Worm (Caenorhabditis elegans) whole organism, young adult: ENCODE data around the gene tbg-1.

Experiments
- B0019.2 ChIP-seq: fragments of 200-800 bp; sonication (Bioruptor generic); conservative IDR thresholded peaks from 2 replicates; pipeline ENCODE4 v1.3.6; 2022; ENCODE audit warnings: missing genetic modification reagents, missing genetic modification characterization, missing compliant biosample characterization
- B0336.3 ChIP-seq: fragments of 200-800 bp; sonication (Bioruptor generic); IDR thresholded peaks from 2 replicates; pipeline ENCODE4 v1.3.6; 2022; ENCODE audit warnings: missing genetic modification characterization, missing compliant biosample characterization
- C17E4.6 ChIP-seq: fragments of 200-800 bp; sonication (Bioruptor generic); IDR thresholded peaks from 2 replicates; pipeline ENCODE4 v1.3.6; 2022; ENCODE audit warnings: missing genetic modification reagents, missing genetic modification characterization, missing compliant biosample characterization
- F52B5.7 ChIP-seq: sonication (generic microtip); optimal IDR thresholded peaks from 2 replicates; lab custom pipeline; 2016; ENCODE audit warnings: mild to moderate bottlenecking, missing genetic modification characterization, missing compliant biosample characterization
- Y53F4B.3 ChIP-seq: fragments of 200-800 bp; sonication (Bioruptor generic); IDR thresholded peaks from 2 replicates; pipeline ENCODE4 v1.3.6; 2022; ENCODE audit warnings: missing genetic modification reagents, missing genetic modification characterization, missing compliant biosample characterization
- Y79H2A.3 ChIP-seq: fragments of 200-800 bp; sonication (Bioruptor generic); conservative IDR thresholded peaks from 2 replicates; pipeline ENCODE4 v1.3.6; 2022; ENCODE audit warnings: missing genetic modification reagents, missing genetic modification characterization, missing compliant biosample characterization
- aptf-2 ChIP-seq: fragments of 200-800 bp; sonication (Bioruptor generic); conservative IDR thresholded peaks from 2 replicates; pipeline ENCODE4 v1.3.6; 2022; ENCODE audit warnings: missing genetic modification reagents, missing genetic modification characterization, missing compliant biosample characterization
- athp-1 ChIP-seq: sonication (generic microtip); optimal IDR thresholded peaks from 2 replicates; lab custom pipeline; 2017; ENCODE audit warnings: mild to moderate bottlenecking, missing genetic modification characterization, missing compliant biosample characterization
- attf-6 ChIP-seq: fragments of 200-800 bp; sonication (Bioruptor generic); IDR thresholded peaks from 2 replicates; pipeline ENCODE4 v1.3.6; 2022; ENCODE audit warnings: missing genetic modification reagents, missing genetic modification characterization, missing compliant biosample characterization
- bed-1 ChIP-seq: fragments of 200-800 bp; sonication (Bioruptor generic); IDR thresholded peaks from 2 replicates; pipeline ENCODE4 v1.3.6; 2022; ENCODE audit warnings: missing genetic modification reagents, missing genetic modification characterization, missing compliant biosample characterization
- bed-2 ChIP-seq: fragments of 200-800 bp; sonication (Bioruptor generic); IDR thresholded peaks from 2 replicates; pipeline ENCODE4 v1.3.6; 2022; ENCODE audit warnings: missing genetic modification reagents, missing genetic modification characterization, missing compliant biosample characterization
- ccch-3 ChIP-seq: fragments of 200-800 bp; sonication (Bioruptor generic); optimal IDR thresholded peaks from 2 replicates; lab custom pipeline; 2018; ENCODE audit warnings: mild to moderate bottlenecking, missing genetic modification characterization, missing compliant biosample characterization
- ceh-100 ChIP-seq: fragments of 200-800 bp; sonication (Bioruptor generic); IDR thresholded peaks from 2 replicates; pipeline ENCODE4 v1.3.6; 2022; ENCODE audit warnings: missing genetic modification reagents, missing genetic modification characterization, missing compliant biosample characterization
- ceh-27 ChIP-seq: fragments of 200-800 bp; sonication (Bioruptor generic); optimal IDR thresholded peaks from 2 replicates; lab custom pipeline; 2018; ENCODE audit warnings: mild to moderate bottlenecking, missing genetic modification characterization, moderate library complexity, missing compliant biosample characterization
- ceh-58 ChIP-seq: fragments of 200-800 bp; sonication (Bioruptor generic); IDR thresholded peaks from 2 replicates; pipeline ENCODE4 v1.3.6; 2022; ENCODE audit warnings: missing genetic modification characterization, missing compliant biosample characterization
- chd-7 ChIP-seq: sonication (generic microtip); optimal IDR thresholded peaks from 2 replicates; lab custom pipeline; 2016; ENCODE audit warnings: mild to moderate bottlenecking, missing genetic modification characterization, moderate library complexity, missing compliant biosample characterization
- dox-1 ChIP-seq: fragments of 200-800 bp; sonication (Bioruptor generic); IDR thresholded peaks from 2 replicates; pipeline ENCODE4 v1.3.6; 2022; ENCODE audit warnings: missing genetic modification reagents, missing genetic modification characterization, missing compliant biosample characterization
- hmg-1.2 ChIP-seq: fragments of 200-800 bp; sonication (Bioruptor generic); IDR thresholded peaks from 2 replicates; pipeline ENCODE4 v1.3.6; 2022; ENCODE audit warnings: missing genetic modification reagents, missing genetic modification characterization, missing compliant biosample characterization
- hmg-20 ChIP-seq: fragments of 200-800 bp; sonication (Bioruptor generic); IDR thresholded peaks from 2 replicates; pipeline ENCODE4 v1.3.6; 2022; ENCODE audit warnings: missing genetic modification reagents, missing genetic modification characterization, missing compliant biosample characterization
- hsf-1 ChIP-seq: fragments of 200-800 bp; sonication (Bioruptor generic); IDR thresholded peaks from 2 replicates; pipeline ENCODE4 v1.3.6; 2022; ENCODE audit warnings: missing genetic modification reagents, missing genetic modification characterization, missing compliant biosample characterization
- lin-35 ChIP-seq, 3 experiments: fragments of 150-350 bp in 2 of 3; sonication (generic microtip) in 1 of 3; optimal IDR thresholded peaks; 2 replicates each; lab custom pipeline; 2014 to 2018; ENCODE audit warnings: missing biosample characterization in 3 of 3, missing genetic modification characterization in 3 of 3, missing genetic modification reagents in 3 of 3
- lin-40 ChIP-seq: sonication (generic microtip); optimal IDR thresholded peaks from 2 replicates; lab custom pipeline; 2016; ENCODE audit warnings: missing genetic modification characterization, mild to moderate bottlenecking, missing compliant biosample characterization, missing genotype, missing genetic modification reagents
- lsl-1 ChIP-seq: fragments of 200-800 bp; sonication (Bioruptor generic); optimal IDR thresholded peaks from 2 replicates; lab custom pipeline; 2018; ENCODE audit warnings: mild to moderate bottlenecking, missing genetic modification characterization, moderate library complexity, missing compliant biosample characterization
- lsy-27 ChIP-seq: sonication (generic microtip); optimal IDR thresholded peaks from 2 replicates; lab custom pipeline; 2017; ENCODE audit warnings: missing genetic modification characterization, mild to moderate bottlenecking, missing compliant biosample characterization, antibody characterized with exemption, missing genotype, borderline replicate concordance; ENCODE audit not compliant: insufficient read depth
- mxl-1 ChIP-seq: sonication (generic microtip); optimal IDR thresholded peaks from 2 replicates; lab custom pipeline; 2016; ENCODE audit warnings: missing genetic modification characterization, missing compliant biosample characterization
- nhr-120 ChIP-seq: fragments of 200-800 bp; sonication (Bioruptor generic); IDR thresholded peaks from 2 replicates; pipeline ENCODE4 v1.3.6; 2022; ENCODE audit warnings: missing genetic modification characterization, missing compliant biosample characterization
- nhr-179 ChIP-seq: sonication (generic microtip); optimal IDR thresholded peaks from 2 replicates; lab custom pipeline; 2016; ENCODE audit warnings: mild to moderate bottlenecking, missing genetic modification characterization, missing compliant biosample characterization
- nhr-80 ChIP-seq: sonication (generic microtip); optimal IDR thresholded peaks from 2 replicates; lab custom pipeline; 2016; ENCODE audit warnings: missing genetic modification characterization, missing compliant biosample characterization
- nhr-90 ChIP-seq: sonication (generic microtip); optimal IDR thresholded peaks from 2 replicates; lab custom pipeline; 2016; ENCODE audit warnings: missing genotype, mild to moderate bottlenecking, missing genetic modification characterization, missing compliant biosample characterization
- pha-4 ChIP-seq: fragments of 150-350 bp; sonication (generic microtip); optimal IDR thresholded peaks from 2 replicates; lab custom pipeline; 2014; ENCODE audit warnings: missing biosample characterization, missing genetic modification reagents, missing genetic modification characterization
- rpc-1 ChIP-seq, 2 experiments: fragments of 150-350 bp in 1 of 2; sonication (generic microtip) in 1 of 2; optimal IDR thresholded peaks; 2 replicates each; lab custom pipeline; 2014 to 2018; ENCODE audit warnings: missing biosample characterization in 1 of 2, missing genetic modification characterization in 1 of 2, missing genetic modification reagents in 1 of 2, missing genotype in 1 of 2
- snpc-1.3 ChIP-seq: sonication (generic microtip); optimal IDR thresholded peaks from 2 replicates; lab custom pipeline; 2017; ENCODE audit warnings: missing genetic modification characterization, mild to moderate bottlenecking, missing compliant biosample characterization, antibody characterized with exemption, moderate library complexity, missing genotype, missing genetic modification reagents; ENCODE audit not compliant: insufficient read depth
- snpc-4 ChIP-seq, 5 experiments: fragments of 150-350 bp in 1 of 5; sonication (generic microtip) in 4 of 5; optimal IDR thresholded peaks; 2 replicates each; lab custom pipeline; 2014 to 2018; ENCODE audit warnings: missing genetic modification characterization in 5 of 5, missing biosample characterization in 3 of 5, antibody characterized with exemption in 2 of 5, mild to moderate bottlenecking in 2 of 5, missing compliant biosample characterization in 2 of 5, missing genotype in 2 of 5, moderate library complexity in 2 of 5, missing genetic modification reagents in 1 of 5
- tbp1 ChIP-seq: fragments of 200-800 bp; sonication (Bioruptor generic); optimal IDR thresholded peaks from 2 replicates; lab custom pipeline; 2018; ENCODE audit warnings: mild to moderate bottlenecking, missing genetic modification characterization, missing compliant biosample characterization
- tlf-1 ChIP-seq: fragments of 200-800 bp; sonication (Bioruptor generic); optimal IDR thresholded peaks from 2 replicates; lab custom pipeline; 2018; ENCODE audit warnings: mild to moderate bottlenecking, missing genetic modification characterization, missing compliant biosample characterization
- unc-62 ChIP-seq: fragments of 150-350 bp; optimal IDR thresholded peaks from 2 replicates; lab custom pipeline; 2014; ENCODE audit warnings: missing biosample characterization, missing genetic modification reagents, missing genetic modification characterization
- xnd-1 ChIP-seq: sonication (generic microtip); optimal IDR thresholded peaks from 2 replicates; lab custom pipeline; 2016; ENCODE audit warnings: missing genotype, missing genetic modification reagents, missing genetic modification characterization, missing compliant biosample characterization
- zfh-2 ChIP-seq: fragments of 200-800 bp; sonication (Bioruptor generic); conservative IDR thresholded peaks from 2 replicates; pipeline ENCODE4 v1.3.6; 2022; ENCODE audit warnings: missing genetic modification reagents, missing genetic modification characterization, missing compliant biosample characterization
- zim-3 ChIP-seq: sonication (generic microtip); optimal IDR thresholded peaks from 2 replicates; lab custom pipeline; 2017; ENCODE audit warnings: mild to moderate bottlenecking, missing genetic modification characterization, moderate library complexity, missing compliant biosample characterization
- ztf-18 ChIP-seq: sonication (generic microtip); optimal IDR thresholded peaks from 2 replicates; lab custom pipeline; 2016; ENCODE audit warnings: missing genotype, mild to moderate bottlenecking, missing genetic modification characterization, missing compliant biosample characterization
- ztf-22 ChIP-seq: fragments of 200-800 bp; sonication (Bioruptor generic); optimal IDR thresholded peaks from 2 replicates; lab custom pipeline; 2018; ENCODE audit warnings: mild to moderate bottlenecking, missing genetic modification characterization, moderate library complexity, missing compliant biosample characterization
- ztf-26 ChIP-seq: sonication (generic microtip); optimal IDR thresholded peaks from 2 replicates; lab custom pipeline; 2017; ENCODE audit warnings: missing genetic modification characterization, missing compliant biosample characterization
- ztf-6 ChIP-seq: fragments of 200-800 bp; sonication (Bioruptor generic); IDR thresholded peaks from 2 replicates; pipeline ENCODE4 v1.3.6; 2022; ENCODE audit warnings: missing genetic modification reagents, missing genetic modification characterization, missing compliant biosample characterization

tbg-1 gene

ce11 chrIII:9629054-9629453 lies at the start of gene tbg-1:
Gene tbg-1, minus strand, starts transcription at chrIII:9629154.
- TF ChIP-seq Y79H2A.3, result no peak
- TF ChIP-seq Y53F4B.3, result no peak
- no peak for TF ChIP-seq dox-1 (GFP tag; lab: Robert Waterston, UW)
- TF ChIP-seq lsl-1 (GFP tag; lab: Kevin White, UChicago), result no peak
- no peak for TF ChIP-seq F52B5.7 (tag; lab: Kevin White, UChicago)
- TF ChIP-seq ceh-58 (GFP tag; lab: Robert Waterston, UW), result no peak
- no peak for TF ChIP-seq nhr-120 (GFP tag; lab: Robert Waterston, UW)
- TF ChIP-seq hmg-20 (GFP tag; lab: Robert Waterston, UW), result no peak

- TF ChIP-seq tlf-1 (GFP tag; lab: Kevin White, UChicago) (no peak), ceh-27 (GFP tag; lab: Kevin White, UChicago) (no peak), snpc-1.3 (no peak), athp-1 (tag; lab: Kevin White, UChicago) (no peak), lsy-27 (tag; lab: Kevin White, UChicago) (no peak), nhr-80 (no peak), B0336.3 (GFP tag; lab: Robert Waterston, UW) (no peak), hmg-1.2 (GFP tag; lab: Robert Waterston, UW) (no peak)
These were observed 40.6 kb upstream of the tbg-1 start for ce11 chrIII:9669546-9669945.

DNA sequence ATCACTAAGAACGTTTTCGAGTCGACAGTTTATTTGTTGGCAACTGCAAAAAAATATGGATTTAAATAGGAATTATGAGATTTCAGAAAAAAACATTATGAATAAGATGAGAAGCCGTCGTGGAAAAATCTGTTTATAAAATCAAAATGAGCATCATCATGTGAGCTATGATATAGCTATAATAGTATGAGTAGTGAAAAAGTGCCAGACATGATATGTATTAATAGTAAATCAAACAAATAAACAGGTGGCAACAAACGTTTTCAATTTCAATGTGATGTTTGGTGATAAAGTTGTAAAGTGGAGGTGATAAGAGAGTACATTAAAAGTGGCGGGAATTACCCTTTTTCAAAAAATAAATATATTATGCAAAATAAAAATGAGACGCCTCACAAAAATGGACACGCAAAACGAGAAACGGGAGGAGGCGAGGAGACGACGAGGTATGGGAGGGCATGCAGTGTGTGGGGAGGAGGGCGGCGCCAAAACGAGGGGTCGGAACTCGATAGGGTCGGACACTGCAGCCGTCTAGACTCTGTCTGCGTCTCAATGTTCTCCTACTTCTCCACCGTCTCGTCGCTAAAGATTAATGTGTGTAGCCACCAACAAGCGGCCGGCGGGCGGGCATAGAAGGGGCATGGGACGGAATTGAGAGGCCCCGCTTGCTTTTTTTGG lies 38.8 kb upstream of the tbg-1 start, which contains the start of gene C07A9.9:
TSS of gene C07A9.9 (minus strand) at position 51 of the 675 bp plus-strand sequence.
- no peak for TF ChIP-seq ceh-100 (GFP tag; lab: Robert Waterston, UW)
- TF ChIP-seq zim-3, result no peak
- no peak for TF ChIP-seq ztf-22 (GFP tag; lab: Kevin White, UChicago)
- TF ChIP-seq attf-6, result no peak
- TF ChIP-seq C17E4.6 (GFP tag; lab: Robert Waterston, UW), result no peak
- TF ChIP-seq lin-35 (GFP tag; optimal IDR thresholded peaks at IDR 0.05; lab: Kevin White, UChicago), result peak in 1 of 3 experiments; percentile 61
- TF ChIP-seq nhr-179 (tag; lab: Kevin White, UChicago), result no peak
- TF ChIP-seq pha-4 (tag; lab: Kevin White, UChicago), result no peak
- no peak for TF ChIP-seq bed-2 (GFP tag; lab: Robert Waterston, UW)
- no peak for TF ChIP-seq hsf-1
- no peak for TF ChIP-seq aptf-2 (GFP tag; lab: Robert Waterston, UW)
- no peak for TF ChIP-seq athp-1 (tag; lab: Kevin White, UChicago)
- TF ChIP-seq tlf-1 (GFP tag; lab: Kevin White, UChicago), result no peak
- TF ChIP-seq tbp1, result no peak
- TF ChIP-seq unc-62 (GFP tag; lab: Kevin White, UChicago), result no peak
- TF ChIP-seq mxl-1, result no peak
- 0 out of 2 replicates have a peak, but pooled peaks have one; percentile 49 for TF ChIP-seq ztf-6
- TF ChIP-seq lin-40 (tag; lab: Kevin White, UChicago), result peak; percentile 69
- TF ChIP-seq chd-7 (tag; lab: Kevin White, UChicago), result peak; percentile 59
- TF ChIP-seq ceh-58 (GFP tag; lab: Robert Waterston, UW), result no peak
- TF ChIP-seq nhr-80, result peak; percentile 95
- no peak for TF ChIP-seq Y79H2A.3
- TF ChIP-seq ztf-18 (tag; lab: Kevin White, UChicago), result peak; percentile 28
- TF ChIP-seq rpc-1 (optimal IDR thresholded peaks at IDR 0.05; lab: Kevin White, UChicago), result no peak
- no peak for TF ChIP-seq rpc-1 (tag; optimal IDR thresholded peaks at IDR 0.05; lab: Kevin White, UChicago)
- TF ChIP-seq xnd-1 (tag; lab: Kevin White, UChicago), result no peak
- peak; percentile 55 for TF ChIP-seq nhr-90 (tag; lab: Kevin White, UChicago)
- TF ChIP-seq snpc-4 (GFP tag; optimal IDR thresholded peaks at IDR 0.05; lab: Kevin White, UChicago), result no peak
- peak in 2 of 4 experiments; percentile 23 to 35 for TF ChIP-seq snpc-4 (tag; optimal IDR thresholded peaks at IDR 0.05; lab: Kevin White, UChicago)
- TF ChIP-seq bed-1 (GFP tag; lab: Robert Waterston, UW), result no peak
- peak; percentile 1 for TF ChIP-seq ztf-26 (tag; lab: Kevin White, UChicago)
- TF ChIP-seq B0019.2 (GFP tag; lab: Robert Waterston, UW), result no peak
- TF ChIP-seq zfh-2 (GFP tag; lab: Robert Waterston, UW), result peak; percentile 99
- TF ChIP-seq ccch-3, result no peak
